Fruit fly (Drosophila melanogaster) whole organism, embryonic: ENCODE results near the gene nop5.
A peak's percentile ranks its signal among the peaks of the same experiment; 100 is the strongest.

Experiments
- Adf1 ChIP-seq: fragments of 200-800 bp; sonication (Bioruptor generic); IDR thresholded peaks from 2 replicates; pipeline ENCODE4 v1.3.6; 2022; ENCODE audit warnings: missing biosample characterization, missing genetic modification characterization
- BEAF-32 ChIP-seq: fragments of 200-800 bp; sonication (Bioruptor generic); optimal IDR thresholded peaks from 3 replicates; lab custom pipeline; 2017; ENCODE audit warnings: missing biosample characterization, missing genetic modification characterization, mild to moderate bottlenecking, moderate library complexity, missing genetic modification reagents
- Blimp-1 ChIP-seq: fragments of 200-800 bp; sonication (Bioruptor generic); optimal IDR thresholded peaks from 3 replicates; lab custom pipeline; 2018; ENCODE audit warnings: missing biosample characterization, missing genetic modification characterization, mild to moderate bottlenecking, moderate library complexity, missing genetic modification reagents
- CG10147 ChIP-seq: fragments of 200-800 bp; sonication (Bioruptor generic); optimal IDR thresholded peaks from 2 replicates; lab custom pipeline; 2019; ENCODE audit warnings: missing biosample characterization, mild to moderate bottlenecking, missing genetic modification characterization, moderate library complexity
- CG10267 ChIP-seq: fragments of 200-800 bp; sonication (Bioruptor generic); optimal IDR thresholded peaks from 2 replicates; lab custom pipeline; 2018; ENCODE audit warnings: missing biosample characterization, mild to moderate bottlenecking, missing genetic modification characterization, moderate library complexity
- CG10321 ChIP-seq: fragments of 200-800 bp; sonication (Bioruptor generic); IDR thresholded peaks from 2 replicates; pipeline ENCODE4 v1.3.6; 2022; ENCODE audit warnings: missing biosample characterization, missing genetic modification characterization
- CG12769 ChIP-seq: fragments of 200-800 bp; sonication (Bioruptor generic); optimal IDR thresholded peaks from 2 replicates; lab custom pipeline; 2019; ENCODE audit warnings: missing biosample characterization, mild to moderate bottlenecking, missing genetic modification characterization, moderate library complexity
- CG14710 ChIP-seq: fragments of 200-800 bp; sonication (Bioruptor generic); optimal IDR thresholded peaks from 3 replicates; lab custom pipeline; 2019; ENCODE audit warnings: missing biosample characterization, mild to moderate bottlenecking, missing genetic modification characterization, moderate library complexity
- CG18476 ChIP-seq: fragments of 200-800 bp; sonication (Bioruptor generic); optimal IDR thresholded peaks from 2 replicates; lab custom pipeline; 2016; ENCODE audit warnings: missing biosample characterization, mild to moderate bottlenecking, missing genetic modification characterization
- CG18619 ChIP-seq: fragments of 200-800 bp; sonication (Bioruptor generic); optimal IDR thresholded peaks from 3 replicates; lab custom pipeline; 2017; ENCODE audit warnings: missing biosample characterization, mild to moderate bottlenecking, missing genetic modification characterization
- CG2120 ChIP-seq: fragments of 200-800 bp; sonication (Bioruptor generic); optimal IDR thresholded peaks from 3 replicates; lab custom pipeline; 2016; ENCODE audit warnings: missing biosample characterization, missing genetic modification characterization
- CG2712 ChIP-seq: fragments of 200-800 bp; optimal IDR thresholded peaks from 3 replicates; lab custom pipeline; 2019; ENCODE audit warnings: missing biosample characterization, mild to moderate bottlenecking, missing genetic modification characterization, moderate library complexity
- CG2875 ChIP-seq: fragments of 200-800 bp; sonication (Bioruptor generic); optimal IDR thresholded peaks from 2 replicates; lab custom pipeline; 2017; ENCODE audit warnings: missing biosample characterization, mild to moderate bottlenecking, missing genetic modification characterization, missing genetic modification reagents
- CG31388 ChIP-seq: fragments of 200-800 bp; sonication (Bioruptor generic); optimal IDR thresholded peaks from 2 replicates; lab custom pipeline; 2016; ENCODE audit warnings: missing biosample characterization, missing genetic modification characterization
- CG3995 ChIP-seq: fragments of 200-800 bp; sonication (Bioruptor generic); optimal IDR thresholded peaks from 3 replicates; lab custom pipeline; 2016; ENCODE audit warnings: missing biosample characterization, missing genetic modification characterization
- CG4617 ChIP-seq: fragments of 200-800 bp; sonication (Bioruptor generic); optimal IDR thresholded peaks from 3 replicates; lab custom pipeline; 2016; ENCODE audit warnings: missing biosample characterization, missing genetic modification characterization, borderline replicate concordance
- CG6654 ChIP-seq: fragments of 200-800 bp; sonication (Bioruptor generic); optimal IDR thresholded peaks from 2 replicates; lab custom pipeline; 2017; ENCODE audit warnings: missing biosample characterization, mild to moderate bottlenecking, missing genetic modification characterization
- CG7556 ChIP-seq: fragments of 200-800 bp; sonication (Bioruptor generic); optimal IDR thresholded peaks from 2 replicates; lab custom pipeline; 2017; ENCODE audit warnings: missing biosample characterization, mild to moderate bottlenecking, missing genetic modification characterization
- CG8290 ChIP-seq, 3 experiments: fragments of 200-800 bp; sonication (Bioruptor generic); optimal IDR thresholded peaks; 2 replicates each; lab custom pipeline; 2016 to 2019; ENCODE audit warnings: missing biosample characterization in 3 of 3, missing genetic modification characterization in 3 of 3, mild to moderate bottlenecking in 2 of 3, moderate library complexity in 1 of 3
- CG9609 ChIP-seq: fragments of 200-800 bp; sonication (Bioruptor generic); optimal IDR thresholded peaks from 3 replicates; lab custom pipeline; 2016; ENCODE audit warnings: missing biosample characterization, missing genetic modification characterization
- CkIIα-i1 ChIP-seq: fragments of 200-800 bp; sonication (Bioruptor generic); IDR thresholded peaks from 2 replicates; pipeline ENCODE4 v1.3.6; 2022; ENCODE audit warnings: missing biosample characterization, missing genetic modification characterization
- D19A ChIP-seq: fragments of 200-800 bp; optimal IDR thresholded peaks from 3 replicates; lab custom pipeline; 2019; ENCODE audit warnings: missing biosample characterization, mild to moderate bottlenecking, missing genetic modification characterization, moderate library complexity
- D19B ChIP-seq: fragments of 200-800 bp; sonication (Bioruptor generic); optimal IDR thresholded peaks from 2 replicates; lab custom pipeline; 2017; ENCODE audit warnings: missing biosample characterization, mild to moderate bottlenecking, missing genetic modification characterization
- Dp ChIP-seq: fragments of 200-800 bp; sonication (Bioruptor generic); optimal IDR thresholded peaks from 2 replicates; lab custom pipeline; 2018; ENCODE audit warnings: missing biosample characterization, mild to moderate bottlenecking, missing genetic modification characterization, moderate library complexity
- E2f1 ChIP-seq: fragments of 200-800 bp; sonication (Bioruptor generic); IDR thresholded peaks from 2 replicates; pipeline ENCODE4 v1.3.6; 2022; ENCODE audit warnings: missing biosample characterization, missing genetic modification characterization
- HLHmδ ChIP-seq: fragments of 200-800 bp; sonication (Bioruptor generic); optimal IDR thresholded peaks from 2 replicates; lab custom pipeline; 2018; ENCODE audit warnings: missing biosample characterization, mild to moderate bottlenecking, missing genetic modification characterization, moderate library complexity
- Kr ChIP-seq: fragments of 200-800 bp; sonication (Bioruptor generic); optimal IDR thresholded peaks from 2 replicates; lab custom pipeline; 2017; ENCODE audit warnings: missing biosample characterization, mild to moderate bottlenecking, missing genetic modification characterization
- Max ChIP-seq: fragments of 200-800 bp; sonication (Bioruptor generic); optimal IDR thresholded peaks from 2 replicates; lab custom pipeline; 2016; ENCODE audit warnings: missing biosample characterization, mild to moderate bottlenecking, missing genetic modification characterization
- NFAT ChIP-seq: fragments of 200-800 bp; sonication (Bioruptor generic); IDR thresholded peaks from 2 replicates; pipeline ENCODE4 v1.3.6; 2022; ENCODE audit warnings: missing biosample characterization, missing genetic modification characterization
- Pdp1 ChIP-seq, 2 experiments: fragments of 200-800 bp; sonication (Bioruptor generic); optimal IDR thresholded peaks; 3 replicates each; lab custom pipeline; 2016; ENCODE audit warnings: missing biosample characterization in 2 of 2, missing genetic modification characterization in 2 of 2, mild to moderate bottlenecking in 1 of 2, moderate library complexity in 1 of 2
- ac ChIP-seq: fragments of 200-800 bp; sonication (Bioruptor generic); optimal IDR thresholded peaks from 3 replicates; lab custom pipeline; 2017; ENCODE audit warnings: missing biosample characterization, mild to moderate bottlenecking, missing genetic modification characterization
- bbx ChIP-seq: fragments of 200-800 bp; sonication (Bioruptor generic); IDR thresholded peaks from 2 replicates; pipeline ENCODE4 v1.3.6; 2022; ENCODE audit warnings: missing biosample characterization, missing genetic modification characterization; ENCODE audit not compliant: partially characterized antibody
- bsh ChIP-seq, 2 experiments: fragments of 200-800 bp; sonication (Bioruptor generic); optimal IDR thresholded peaks; 2 replicates each; lab custom pipeline; 2017 to 2018; ENCODE audit warnings: mild to moderate bottlenecking in 2 of 2, missing biosample characterization in 2 of 2, missing genetic modification characterization in 2 of 2, moderate library complexity in 1 of 2
- caup ChIP-seq: fragments of 200-800 bp; sonication (Bioruptor generic); optimal IDR thresholded peaks from 3 replicates; lab custom pipeline; 2017; ENCODE audit warnings: missing biosample characterization, mild to moderate bottlenecking, missing genetic modification characterization, moderate library complexity; ENCODE audit not compliant: severe bottlenecking
- croc ChIP-seq: fragments of 200-800 bp; sonication (Bioruptor generic); conservative IDR thresholded peaks from 3 replicates; pipeline ENCODE4 v1.3.6; 2022; ENCODE audit warnings: missing biosample characterization, missing genetic modification characterization
- da ChIP-seq: fragments of 200-800 bp; sonication (Bioruptor generic); optimal IDR thresholded peaks from 2 replicates; lab custom pipeline; 2016; ENCODE audit warnings: missing biosample characterization, missing genetic modification characterization
- exex ChIP-seq: fragments of 200-800 bp; sonication (Bioruptor generic); optimal IDR thresholded peaks from 4 replicates; lab custom pipeline; 2018; ENCODE audit warnings: missing biosample characterization, mild to moderate bottlenecking, missing genetic modification characterization, moderate library complexity
- insv ChIP-seq, 2 experiments: fragments of 200-800 bp; sonication (Bioruptor generic); optimal IDR thresholded peaks; 3 replicates each; lab custom pipeline; 2016 to 2018; ENCODE audit warnings: missing biosample characterization in 2 of 2, missing genetic modification characterization in 2 of 2
- inv ChIP-seq: fragments of 200-800 bp; sonication (Bioruptor generic); IDR thresholded peaks from 2 replicates; pipeline ENCODE4 v1.3.6; 2022; ENCODE audit warnings: missing biosample characterization, missing genetic modification characterization; ENCODE audit not compliant: partially characterized antibody
- phol ChIP-seq: fragments of 200-800 bp; sonication (Bioruptor generic); optimal IDR thresholded peaks from 3 replicates; lab custom pipeline; 2018; ENCODE audit warnings: missing biosample characterization, mild to moderate bottlenecking, missing genetic modification characterization, moderate library complexity
- psq ChIP-seq: fragments of 200-800 bp; sonication (Bioruptor generic); optimal IDR thresholded peaks from 2 replicates; lab custom pipeline; 2017; ENCODE audit warnings: missing biosample characterization, missing genetic modification characterization
- ranshi ChIP-seq: fragments of 200-800 bp; sonication (Bioruptor generic); IDR thresholded peaks from 2 replicates; pipeline ENCODE4 v1.3.6; 2022; ENCODE audit warnings: missing biosample characterization, missing genetic modification characterization
- sens-2 ChIP-seq: fragments of 200-800 bp; sonication (Bioruptor generic); IDR thresholded peaks from 2 replicates; pipeline ENCODE4 v1.3.6; 2022; ENCODE audit warnings: missing biosample characterization, missing genetic modification characterization
- tin ChIP-seq: fragments of 200-800 bp; sonication (Bioruptor generic); optimal IDR thresholded peaks from 3 replicates; lab custom pipeline; 2016; ENCODE audit warnings: missing biosample characterization, missing genetic modification characterization
- trem ChIP-seq: fragments of 200-800 bp; optimal IDR thresholded peaks from 3 replicates; lab custom pipeline; 2019; ENCODE audit warnings: missing biosample characterization, mild to moderate bottlenecking, missing genetic modification characterization, moderate library complexity
- tup ChIP-seq: fragments of 200-800 bp; sonication (Bioruptor generic); optimal IDR thresholded peaks from 2 replicates; lab custom pipeline; 2016; ENCODE audit warnings: missing biosample characterization, mild to moderate bottlenecking, missing genetic modification characterization, moderate library complexity
- twi ChIP-seq: fragments of 200-800 bp; optimal IDR thresholded peaks from 2 replicates; lab custom pipeline; 2019; ENCODE audit warnings: missing biosample characterization, mild to moderate bottlenecking, missing genetic modification characterization, moderate library complexity

Gene nop5

DNA sequence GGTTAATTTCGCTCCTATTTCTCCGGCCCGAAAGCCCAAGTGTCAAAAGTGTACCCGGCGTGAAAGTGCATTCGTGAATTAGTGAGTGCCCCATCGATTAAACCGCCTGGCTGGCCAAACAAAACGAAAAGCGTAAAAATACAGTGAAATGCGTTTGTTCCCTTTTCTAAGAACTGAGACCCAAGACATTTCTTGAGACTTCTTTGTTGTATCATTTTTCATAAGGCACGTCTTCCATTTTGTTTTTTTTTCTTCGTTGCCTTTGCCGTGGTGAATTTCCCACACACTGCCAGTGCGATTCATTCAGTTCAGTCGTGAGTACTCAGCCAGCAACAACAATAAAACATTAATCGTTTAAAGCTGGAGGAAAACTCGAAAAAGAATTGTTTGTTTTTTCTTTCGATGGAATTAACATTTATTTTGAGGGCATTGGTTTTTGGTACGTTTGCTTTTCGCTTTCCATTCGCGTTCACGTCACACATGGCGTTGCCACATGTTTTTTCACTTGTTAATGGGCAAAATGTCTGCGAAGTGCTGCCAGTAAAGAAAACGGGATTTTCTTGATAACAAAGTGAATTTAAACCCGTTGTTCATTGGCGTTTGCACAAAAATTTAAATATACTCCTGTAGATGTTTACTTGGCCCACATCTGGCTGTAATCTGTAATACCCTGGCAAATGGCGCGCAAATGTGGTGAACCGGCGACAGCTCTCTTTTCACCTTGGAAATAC, 3.0 kb upstream of the nop5 start (continued):
- TF ChIP-seq CG12769 (tag; lab: Kevin White, UChicago): peak; percentile 50
- peak in 1 of 2 experiments; percentile 7 for TF ChIP-seq bsh (GFP tag; optimal IDR thresholded peaks at IDR 0.05; lab: Kevin White, UChicago)
- peak; percentile 22 for TF ChIP-seq Dp (GFP tag; lab: Kevin White, UChicago)
- TF ChIP-seq CG18476 (GFP tag; lab: Kevin White, UChicago): no peak
- TF ChIP-seq psq: peak; percentile 78
- no peak for TF ChIP-seq croc
- no peak for TF ChIP-seq CG9609 (GFP tag; lab: Kevin White, UChicago)
- TF ChIP-seq CkIIα-i1 (GFP tag; lab: Robert Waterston, UW): no peak
- TF ChIP-seq inv: no peak
- no peak for TF ChIP-seq CG3995 (GFP tag; lab: Kevin White, UChicago)
- TF ChIP-seq Pdp1 (GFP tag; optimal IDR thresholded peaks at IDR 0.05; lab: Kevin White, UChicago): peak in 1 of 2 experiments; percentile 3
- TF ChIP-seq ac (GFP tag; lab: Kevin White, UChicago): no peak
- peak; percentile 27 for TF ChIP-seq Blimp-1 (GFP tag; lab: Kevin White, UChicago)
- TF ChIP-seq CG4617 (GFP tag; lab: Kevin White, UChicago): no peak
- TF ChIP-seq ranshi (GFP tag; lab: Robert Waterston, UW): no peak
- TF ChIP-seq phol (tag; lab: Kevin White, UChicago): peak; percentile 71
- TF ChIP-seq CG2712 (tag; lab: Kevin White, UChicago): peak; percentile 13
- no peak for TF ChIP-seq CG31388
- TF ChIP-seq CG10147: peak; percentile 51
- TF ChIP-seq D19B (GFP tag; lab: Kevin White, UChicago): peak; percentile 51
- peak; percentile 21 for TF ChIP-seq BEAF-32 (GFP tag; lab: Kevin White, UChicago)
- TF ChIP-seq CG2875 (GFP tag; lab: Kevin White, UChicago): no peak
- no peak for TF ChIP-seq caup (GFP tag; lab: Kevin White, UChicago)
- TF ChIP-seq CG14710 (tag; lab: Kevin White, UChicago): peak; percentile 5
- no peak for TF ChIP-seq exex
- no peak for TF ChIP-seq Max (GFP tag; lab: Kevin White, UChicago)
- TF ChIP-seq twi: peak; percentile 87
- TF ChIP-seq tin: no peak
- no peak for TF ChIP-seq tup
- 0 out of 2 replicates have a peak, but pooled peaks have one; percentile 16 for TF ChIP-seq bbx
- no peak for TF ChIP-seq NFAT (GFP tag; lab: Robert Waterston, UW)
- TF ChIP-seq Adf1 (GFP tag; lab: Robert Waterston, UW): 0 out of 2 replicates have a peak, but pooled peaks have one; percentile 3
- TF ChIP-seq CG2120 (GFP tag; lab: Kevin White, UChicago): peak; percentile 7
- peak; percentile 22 for TF ChIP-seq D19A (tag; lab: Kevin White, UChicago)
- TF ChIP-seq trem: peak; percentile 30
- no peak for TF ChIP-seq CG18619 (GFP tag; lab: Kevin White, UChicago)
- no peak for TF ChIP-seq CG10321 (GFP tag; lab: Robert Waterston, UW)
- no peak for TF ChIP-seq da (GFP tag; lab: Kevin White, UChicago)
- TF ChIP-seq CG10267: no peak
- no peak for TF ChIP-seq CG7556 (GFP tag; lab: Kevin White, UChicago)
- peak; percentile 35; the same call in 1 of the 2 replicates for TF ChIP-seq E2f1
- TF ChIP-seq CG6654 (GFP tag; lab: Kevin White, UChicago): no peak
- peak in 1 of 2 experiments; percentile 26 for TF ChIP-seq insv (GFP tag; optimal IDR thresholded peaks at IDR 0.05; lab: Kevin White, UChicago)
- no peak for TF ChIP-seq CG8290 (GFP tag; optimal IDR thresholded peaks at IDR 0.05; lab: Kevin White, UChicago)
- peak in 1 of 2 experiments; percentile 18 for TF ChIP-seq CG8290 (tag; optimal IDR thresholded peaks at IDR 0.05; lab: Kevin White, UChicago)
- no peak for TF ChIP-seq HLHmδ (GFP tag; lab: Kevin White, UChicago)
- TF ChIP-seq Kr (GFP tag; lab: Kevin White, UChicago): no peak
- TF ChIP-seq sens-2 (GFP tag; lab: Robert Waterston, UW): no peak
